Worm (Caenorhabditis elegans) whole organism, L1 larva: ENCODE results near the gene hmg-4.

Experiments
- C16A3.4 ChIP-seq: fragments of 150-350 bp; optimal IDR thresholded peaks from 2 replicates; lab custom pipeline; 2014; ENCODE audit warnings: missing biosample characterization, missing genetic modification characterization
- alr-1 ChIP-seq: fragments of 200-800 bp; sonication (Bioruptor generic); optimal IDR thresholded peaks from 2 replicates; lab custom pipeline; 2018; ENCODE audit warnings: borderline replicate concordance, mild to moderate bottlenecking, missing genetic modification characterization, missing compliant biosample characterization
- ceh-8 ChIP-seq: fragments of 200-800 bp; sonication (Bioruptor generic); optimal IDR thresholded peaks from 2 replicates; lab custom pipeline; 2018; ENCODE audit warnings: mild to moderate bottlenecking, missing genetic modification characterization, moderate library complexity, missing compliant biosample characterization
- fos-1 ChIP-seq: fragments of 150-350 bp; optimal IDR thresholded peaks from 2 replicates; lab custom pipeline; 2014; ENCODE audit warnings: missing biosample characterization, missing genetic modification characterization
- nhr-77 ChIP-seq: fragments of 150-350 bp; optimal IDR thresholded peaks from 2 replicates; lab custom pipeline; 2014; ENCODE audit warnings: missing biosample characterization, missing genetic modification characterization
- pqm-1 ChIP-seq: sonication (generic microtip); optimal IDR thresholded peaks from 3 replicates; lab custom pipeline; 2017; ENCODE audit warnings: missing biosample characterization, missing genetic modification characterization
- snpc-4 ChIP-seq: fragments of 150-350 bp; optimal IDR thresholded peaks from 2 replicates; lab custom pipeline; 2014; ENCODE audit warnings: missing biosample characterization, missing genetic modification characterization
- sup-37 ChIP-seq: fragments of 200-800 bp; sonication (Bioruptor generic); optimal IDR thresholded peaks from 2 replicates; lab custom pipeline; 2018; ENCODE audit warnings: mild to moderate bottlenecking, missing genetic modification characterization, missing compliant biosample characterization
- unc-130 ChIP-seq: fragments of 150-350 bp; optimal IDR thresholded peaks from 2 replicates; lab custom pipeline; 2017; ENCODE audit warnings: missing biosample characterization, missing genetic modification characterization, inconsistent platforms
- ztf-11 ChIP-seq, 2 experiments: sonication (generic microtip); optimal IDR thresholded peaks; 2 replicates each; lab custom pipeline; 2016 to 2017; ENCODE audit warnings: missing genetic modification characterization in 2 of 2, missing biosample characterization in 1 of 2, missing compliant biosample characterization in 1 of 2

DNA sequence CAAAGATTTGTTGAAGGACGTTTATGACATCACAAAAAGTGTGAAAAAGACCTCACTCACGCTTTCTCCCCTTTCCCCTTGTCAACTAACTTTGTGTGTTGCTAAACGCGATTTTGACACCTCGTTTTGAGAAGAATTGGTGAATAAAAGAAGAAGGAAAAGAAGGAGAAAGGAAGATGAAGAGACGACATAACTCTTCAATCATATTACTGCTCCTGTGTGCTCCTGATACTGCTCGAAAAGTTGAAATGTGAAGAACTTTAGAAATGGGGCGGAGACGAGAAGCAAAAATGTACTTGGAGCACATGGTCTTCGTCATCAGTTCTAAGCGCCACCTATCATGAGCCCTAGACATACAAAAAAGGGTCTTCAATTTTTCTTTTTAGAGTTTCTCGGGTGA is 17.6 kb upstream of the hmg-4 start:
- TF ChIP-seq C16A3.4 (tag; lab: Kevin White, UChicago) = no peak
- no peak for TF ChIP-seq pqm-1 (tag; lab: Kevin White, UChicago)
- no peak for TF ChIP-seq snpc-4
- no peak for TF ChIP-seq nhr-77
- no peak for TF ChIP-seq ztf-11 (tag; optimal IDR thresholded peaks at IDR 0.05; lab: Kevin White, UChicago)
- TF ChIP-seq fos-1 (tag; lab: Kevin White, UChicago) = no peak
- no peak for TF ChIP-seq sup-37 (GFP tag; lab: Kevin White, UChicago)
- no peak for TF ChIP-seq alr-1 (tag; lab: Kevin White, UChicago)
- no peak for TF ChIP-seq ceh-8 (GFP tag; lab: Kevin White, UChicago)
- no peak for TF ChIP-seq unc-130 (tag; lab: Kevin White, UChicago)
